Fruit fly (Drosophila melanogaster) whole organism, adult: ENCODE measurements around the gene sev.
"Not testable (repeated sequence)": the region's sequence is repeated elsewhere in the genome, so short reads cannot be mapped to it uniquely, and the experiment has no call there.

Experiments
- CG11617 ChIP-seq: fragments of 200-800 bp; sonication (Bioruptor generic); optimal IDR thresholded peaks from 2 replicates; lab custom pipeline; 2017; ENCODE audit warnings: mild to moderate bottlenecking, missing biosample characterization, missing genetic modification reagents, missing genetic modification characterization
- CG12768 ChIP-seq: fragments of 200-800 bp; sonication (Bioruptor generic); optimal IDR thresholded peaks from 2 replicates; lab custom pipeline; 2017; ENCODE audit warnings: missing biosample characterization, missing genetic modification characterization, mild to moderate bottlenecking, moderate library complexity, missing genetic modification reagents
- CG14711 ChIP-seq: fragments of 200-800 bp; sonication (Bioruptor generic); optimal IDR thresholded peaks from 2 replicates; lab custom pipeline; 2018; ENCODE audit warnings: missing biosample characterization, mild to moderate bottlenecking, missing genetic modification characterization, moderate library complexity
- CG1620 ChIP-seq: fragments of 200-800 bp; sonication (Bioruptor generic); optimal IDR thresholded peaks from 2 replicates; lab custom pipeline; 2016; ENCODE audit warnings: missing biosample characterization, missing genetic modification characterization
- CG33017 ChIP-seq: fragments of 200-800 bp; sonication (Bioruptor generic); optimal IDR thresholded peaks from 2 replicates; lab custom pipeline; 2018; ENCODE audit warnings: missing biosample characterization, mild to moderate bottlenecking, missing genetic modification characterization, moderate library complexity
- CG5204 ChIP-seq: fragments of 200-800 bp; sonication (Bioruptor generic); optimal IDR thresholded peaks from 2 replicates; lab custom pipeline; 2016; ENCODE audit warnings: missing biosample characterization, missing genetic modification characterization
- CG7045 ChIP-seq: fragments of 200-800 bp; sonication (Bioruptor generic); optimal IDR thresholded peaks from 2 replicates; lab custom pipeline; 2017; ENCODE audit warnings: missing biosample characterization, mild to moderate bottlenecking, missing genetic modification characterization
- CG7101 ChIP-seq: fragments of 200-800 bp; sonication (Bioruptor generic); optimal IDR thresholded peaks from 2 replicates; lab custom pipeline; 2018; ENCODE audit warnings: missing biosample characterization, mild to moderate bottlenecking, missing genetic modification characterization, moderate library complexity
- Clk ChIP-seq: fragments of 200-800 bp; sonication (Bioruptor generic); optimal IDR thresholded peaks from 2 replicates; lab custom pipeline; 2017; ENCODE audit warnings: missing biosample characterization, missing genetic modification characterization
- Crg-1 ChIP-seq: fragments of 200-800 bp; sonication (Bioruptor generic); optimal IDR thresholded peaks from 2 replicates; lab custom pipeline; 2016; ENCODE audit warnings: missing biosample characterization, missing genetic modification characterization
- Hr96 ChIP-seq: fragments of 200-800 bp; sonication (Bioruptor generic); optimal IDR thresholded peaks from 2 replicates; lab custom pipeline; 2016; ENCODE audit warnings: missing biosample characterization, missing genetic modification characterization
- Mnt ChIP-seq: fragments of 200-800 bp; sonication (Bioruptor generic); optimal IDR thresholded peaks from 2 replicates; lab custom pipeline; 2016; ENCODE audit warnings: missing biosample characterization, mild to moderate bottlenecking, missing genetic modification characterization
- bab1 ChIP-seq: fragments of 200-800 bp; sonication (Bioruptor generic); optimal IDR thresholded peaks from 3 replicates; lab custom pipeline; 2019; ENCODE audit warnings: missing biosample characterization, mild to moderate bottlenecking, missing genetic modification characterization, moderate library complexity
- cic ChIP-seq: fragments of 200-800 bp; sonication (Bioruptor generic); optimal IDR thresholded peaks from 2 replicates; lab custom pipeline; 2017; ENCODE audit warnings: missing biosample characterization, mild to moderate bottlenecking, missing genetic modification characterization, moderate library complexity
- cnc ChIP-seq, 2 experiments: fragments of >200 bp; optimal IDR thresholded peaks; 2 replicates each; lab custom pipeline; 2017
- kay ChIP-seq: fragments of 200-800 bp; sonication (Bioruptor generic); peaks from one replicate; lab custom pipeline; 2016; ENCODE audit warnings: missing biosample characterization, missing genetic modification characterization, borderline replicate concordance
- ovo ChIP-seq: fragments of 200-800 bp; sonication (Bioruptor generic); optimal IDR thresholded peaks from 2 replicates; lab custom pipeline; 2016; ENCODE audit warnings: missing biosample characterization, missing genetic modification characterization
- pad ChIP-seq: fragments of 200-800 bp; sonication (Bioruptor generic); optimal IDR thresholded peaks from 3 replicates; lab custom pipeline; 2017; ENCODE audit warnings: missing biosample characterization, missing genetic modification characterization, mild to moderate bottlenecking, moderate library complexity, missing genetic modification reagents
- tj ChIP-seq: fragments of 200-800 bp; sonication (Bioruptor generic); optimal IDR thresholded peaks from 3 replicates; lab custom pipeline; 2017; ENCODE audit warnings: missing biosample characterization, mild to moderate bottlenecking, missing genetic modification characterization, moderate library complexity
- toe ChIP-seq: fragments of 200-800 bp; sonication (Bioruptor generic); optimal IDR thresholded peaks from 2 replicates; lab custom pipeline; 2016; ENCODE audit warnings: missing biosample characterization, missing genetic modification characterization

sev gene

dm6 chrX:11108845-11109450 lies 22.8 kb upstream of the sev start:
- TF ChIP-seq CG14711 (tag; lab: Kevin White, UChicago), result peak; percentile 36
- TF ChIP-seq Clk, result no peak
- TF ChIP-seq pad (GFP tag; lab: Kevin White, UChicago), result peak; percentile 2
- TF ChIP-seq Crg-1 (GFP tag; lab: Kevin White, UChicago), result peak; percentile 20
- no peak for TF ChIP-seq CG5204
- no peak for TF ChIP-seq ovo (GFP tag; lab: Kevin White, UChicago)
- peak; percentile 100 for TF ChIP-seq Mnt (GFP tag; lab: Kevin White, UChicago)
- no peak for TF ChIP-seq bab1 (GFP tag; lab: Kevin White, UChicago)
- TF ChIP-seq CG7101 (tag; lab: Kevin White, UChicago), result peak; percentile 2
- TF ChIP-seq CG11617 (GFP tag; lab: Kevin White, UChicago), result peak; percentile 12
- TF ChIP-seq CG33017 (tag; lab: Kevin White, UChicago), result peak; percentile 22
- TF ChIP-seq tj (GFP tag; lab: Kevin White, UChicago), result no peak
- no peak for TF ChIP-seq Hr96 (GFP tag; lab: Kevin White, UChicago)
- no peak for TF ChIP-seq cic (GFP tag; lab: Kevin White, UChicago)

DNA sequence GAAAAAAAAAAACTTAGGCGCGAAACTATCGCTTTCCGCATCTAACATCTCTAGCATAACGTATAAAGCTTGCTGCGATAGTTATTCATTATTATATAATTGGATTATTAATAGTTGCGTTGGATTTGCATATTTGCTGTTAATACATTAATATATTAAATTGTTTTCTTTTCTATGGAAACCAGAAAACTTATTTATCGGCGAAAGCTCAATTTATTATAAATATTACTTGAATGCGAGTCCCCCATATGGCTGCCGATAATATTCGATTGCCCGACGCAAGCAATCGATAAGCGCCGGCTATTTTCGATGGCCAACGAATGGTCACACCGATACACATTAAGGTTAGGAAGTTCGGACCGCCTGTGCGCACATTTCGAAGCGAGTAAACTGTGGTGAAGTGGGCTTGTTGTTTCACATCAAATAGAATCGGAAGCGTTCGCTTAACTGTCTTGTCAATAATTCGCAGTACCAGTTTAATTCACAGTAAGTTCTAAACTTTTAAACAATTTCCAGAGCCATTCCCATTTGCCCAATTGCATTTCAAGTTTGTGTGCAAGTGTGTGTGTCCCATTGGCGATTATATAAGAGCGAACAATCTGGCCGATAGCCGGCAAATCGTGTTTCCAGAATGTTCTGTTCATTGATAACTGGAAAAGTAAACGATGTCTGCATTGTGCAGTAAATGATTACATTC lies 22.2 kb upstream of the sev start, which contains the start of gene Hsp60A:
Gene Hsp60A (plus strand): TSS at position 335 of the 697 bp plus-strand sequence.
- TF ChIP-seq tj (GFP tag; lab: Kevin White, UChicago) (peak; percentile 47), CG7101 (tag; lab: Kevin White, UChicago) (peak; percentile 76), CG1620 (GFP tag; lab: Kevin White, UChicago) (peak; percentile 73), Hr96 (GFP tag; lab: Kevin White, UChicago) (peak; percentile 56), Crg-1 (GFP tag; lab: Kevin White, UChicago) (peak; percentile 14), pad (GFP tag; lab: Kevin White, UChicago) (peak; percentile 37), CG5204 (no peak), CG11617 (GFP tag; lab: Kevin White, UChicago) (no peak), toe (peak; percentile 33), CG33017 (tag; lab: Kevin White, UChicago) (peak; percentile 12), cic (GFP tag; lab: Kevin White, UChicago) (peak; percentile 3), ovo (GFP tag; lab: Kevin White, UChicago) (peak; percentile 61), bab1 (GFP tag; lab: Kevin White, UChicago) (peak; percentile 84), Clk (no peak), Mnt (GFP tag; lab: Kevin White, UChicago) (no peak), CG14711 (tag; lab: Kevin White, UChicago) (peak; percentile 58), kay (GFP tag; lab: Kevin White, UChicago) (no peak)

DNA sequence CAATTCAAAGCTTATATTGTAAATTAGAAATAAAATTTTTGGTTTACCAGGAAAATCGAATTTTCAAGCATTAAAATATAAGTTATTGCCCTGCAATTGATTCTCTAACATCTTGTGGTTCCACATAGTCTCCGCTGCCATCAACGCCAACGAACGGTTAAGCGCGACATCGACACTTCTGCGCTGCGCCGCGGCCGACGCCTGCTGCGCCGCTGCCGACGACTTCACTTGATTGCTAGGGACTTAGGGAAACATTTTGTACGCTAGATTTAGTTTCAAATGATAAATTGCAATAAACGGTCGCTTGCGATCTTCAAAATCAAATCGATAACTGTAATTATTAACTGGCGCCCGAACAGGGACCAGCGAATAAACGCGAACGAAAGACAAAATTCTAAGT lies 9.9 kb upstream of the sev start, which contains the start of gene CG42249:
Gene CG42249 (plus strand): TSS at position 301 of the 400 bp plus-strand sequence.
- not testable (repeated sequence) for TF ChIP-seq Clk; CG33017 (tag; lab: Kevin White, UChicago); CG7045 (GFP tag; lab: Kevin White, UChicago)

DNA sequence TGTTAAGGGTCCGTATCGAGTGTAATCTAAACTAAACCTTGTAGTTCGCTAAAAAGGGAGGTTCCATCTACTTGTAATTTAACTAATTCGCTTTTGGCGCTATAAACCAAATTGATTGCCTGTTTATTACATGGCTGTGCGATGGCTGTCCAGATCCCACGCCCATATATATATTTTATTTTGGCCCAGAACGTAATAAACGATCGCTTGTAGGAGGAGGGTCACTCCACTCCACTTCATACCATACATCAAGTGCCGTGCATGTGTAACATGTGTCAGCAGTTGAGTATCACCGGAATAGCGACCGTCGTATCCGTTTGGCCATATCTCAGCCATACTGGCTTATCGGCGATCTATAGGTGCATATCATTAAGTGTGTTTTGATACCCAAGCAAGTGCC lies 9.2 kb upstream of the sev start:
- TF ChIP-seq cic (GFP tag; lab: Kevin White, UChicago), result peak; percentile 15
- TF ChIP-seq kay (GFP tag; lab: Kevin White, UChicago), result no peak
- TF ChIP-seq tj (GFP tag; lab: Kevin White, UChicago), result no peak
- no peak for TF ChIP-seq cnc (optimal IDR thresholded peaks at IDR 0.05; lab: Kevin White, UChicago)
- peak; percentile 55 for TF ChIP-seq Mnt (GFP tag; lab: Kevin White, UChicago)
- no peak for TF ChIP-seq Crg-1 (GFP tag; lab: Kevin White, UChicago)
- no peak for TF ChIP-seq Clk
- TF ChIP-seq CG12768, result no peak
- no peak for TF ChIP-seq CG33017 (tag; lab: Kevin White, UChicago)
- no peak for TF ChIP-seq toe
- no peak for TF ChIP-seq Hr96 (GFP tag; lab: Kevin White, UChicago)
- TF ChIP-seq CG1620 (GFP tag; lab: Kevin White, UChicago), result no peak
- TF ChIP-seq CG14711 (tag; lab: Kevin White, UChicago), result no peak
- TF ChIP-seq CG5204, result no peak

DNA sequence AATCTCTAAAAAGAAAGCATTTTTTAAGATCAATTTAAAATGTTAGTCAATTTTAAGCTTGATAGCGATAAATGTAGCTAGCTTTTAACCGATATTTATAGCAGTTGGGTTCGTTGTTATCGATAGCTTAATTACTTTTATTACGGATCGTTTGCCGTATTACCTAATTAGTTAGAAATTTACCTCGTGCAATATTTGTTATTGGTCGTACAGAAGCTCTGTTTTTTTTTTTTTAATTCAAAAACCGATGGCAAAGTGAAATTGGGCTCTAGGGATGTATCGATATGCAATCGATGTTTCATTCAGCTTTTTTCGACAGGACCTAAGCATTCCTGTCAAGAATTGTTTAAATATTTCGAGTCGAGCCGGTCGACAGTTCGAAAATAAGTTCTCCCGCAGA lies 6.1 kb upstream of the sev start, which contains the start of gene CG2061:
Gene CG2061 (plus strand): TSS at position 292 of the 400 bp plus-strand sequence.
- TF ChIP-seq CG33017 (tag; lab: Kevin White, UChicago), result no peak
- TF ChIP-seq CG5204, result no peak
- TF ChIP-seq bab1 (GFP tag; lab: Kevin White, UChicago), result no peak
- no peak for TF ChIP-seq pad (GFP tag; lab: Kevin White, UChicago)
- no peak for TF ChIP-seq CG12768
- no peak for TF ChIP-seq cic (GFP tag; lab: Kevin White, UChicago)
- TF ChIP-seq CG14711 (tag; lab: Kevin White, UChicago), result no peak
- TF ChIP-seq CG7045 (GFP tag; lab: Kevin White, UChicago), result no peak
- TF ChIP-seq tj (GFP tag; lab: Kevin White, UChicago), result no peak
- no peak for TF ChIP-seq Mnt (GFP tag; lab: Kevin White, UChicago)
- no peak for TF ChIP-seq Clk
- TF ChIP-seq cnc (optimal IDR thresholded peaks at IDR 0.05; lab: Kevin White, UChicago), result no peak
- no peak for TF ChIP-seq Hr96 (GFP tag; lab: Kevin White, UChicago)
- TF ChIP-seq kay (GFP tag; lab: Kevin White, UChicago), result no peak
- TF ChIP-seq CG11617 (GFP tag; lab: Kevin White, UChicago), result no peak
- no peak for TF ChIP-seq toe
- no peak for TF ChIP-seq Crg-1 (GFP tag; lab: Kevin White, UChicago)
- no peak for TF ChIP-seq CG1620 (GFP tag; lab: Kevin White, UChicago)
- TF ChIP-seq ovo (GFP tag; lab: Kevin White, UChicago), result no peak
- no peak for TF ChIP-seq CG7101 (tag; lab: Kevin White, UChicago)
